Fruit fly (Drosophila melanogaster): ENCODE results near the gene mip130.

Gene mip130

dm6 chrX:1940020-1940419, 32.0 kb downstream of the mip130 start, which contains the start of the genes CG3857 and CG3587 (continued):
- peak; percentile 76 for TF ChIP-seq CG8089 (GFP tag; optimal IDR thresholded peaks at IDR 0.05)
- peak; percentile 75 for TF ChIP-seq lmd (GFP tag; IDR thresholded peaks at IDR 0.05)
- TF ChIP-seq vvl (GFP tag; IDR thresholded peaks at IDR 0.05) = peak; percentile 37; the same call in 1 of the 2 replicates
- TF ChIP-seq pzg (GFP tag; optimal IDR thresholded peaks at IDR 0.05) = peak; percentile 53
- TF ChIP-seq CG4730 (GFP tag; IDR thresholded peaks at IDR 0.05) = peak; percentile 64
- TF ChIP-seq CG15073 (GFP tag; optimal IDR thresholded peaks at IDR 0.05) = no peak
- TF ChIP-seq CG5953 (GFP tag; IDR thresholded peaks at IDR 0.05) = 0 out of 2 replicates have a peak, but pooled peaks have one; percentile 25
- peak in 1 of 2 experiments; percentile 13 for TF ChIP-seq insv (GFP tag; optimal IDR thresholded peaks at IDR 0.05)
- peak; percentile 71 for TF ChIP-seq NfI (GFP tag; optimal IDR thresholded peaks at IDR 0.05)
- peak; percentile 73 for TF ChIP-seq tgo (GFP tag; IDR thresholded peaks at IDR 0.05)
- TF ChIP-seq CG12155 (GFP tag; optimal IDR thresholded peaks at IDR 0.05) = peak; percentile 68
- TF ChIP-seq CG17829 (tag; optimal IDR thresholded peaks at IDR 0.05) = peak; percentile 74
- peak; percentile 28 for TF ChIP-seq CG15011 (GFP tag; optimal IDR thresholded peaks at IDR 0.05)
- no peak for TF ChIP-seq ftz-f1 (GFP tag; optimal IDR thresholded peaks at IDR 0.05)
- no peak for TF ChIP-seq Lim3 (GFP tag; IDR thresholded peaks at IDR 0.05)
- TF ChIP-seq Drgx (GFP tag; IDR thresholded peaks at IDR 0.05) = peak; percentile 57
- TF ChIP-seq otp (GFP tag; IDR thresholded peaks at IDR 0.05) = no peak
- peak; percentile 43; the same call in 1 of the 2 replicates for TF ChIP-seq ranshi (GFP tag; IDR thresholded peaks at IDR 0.05)
- TF ChIP-seq Antp (GFP tag; optimal IDR thresholded peaks at IDR 0.05) = peak; percentile 75
- no peak for TF ChIP-seq fru (optimal IDR thresholded peaks at IDR 0.05)
- TF ChIP-seq CG11093 (GFP tag; IDR thresholded peaks at IDR 0.05) = peak; percentile 62; the same call in 1 of the 3 replicates
- TF ChIP-seq CG17568 (GFP tag; optimal IDR thresholded peaks at IDR 0.05) = peak; percentile 46
- no peak for TF ChIP-seq CG11247 (GFP tag; IDR thresholded peaks at IDR 0.05)
- TF ChIP-seq ash1 (GFP tag; optimal IDR thresholded peaks at IDR 0.05) = no peak
- peak; percentile 70 for TF ChIP-seq lab (GFP tag; optimal IDR thresholded peaks at IDR 0.05)
- peak; percentile 84 for TF ChIP-seq CoRest (tag; optimal IDR thresholded peaks at IDR 0.05)
- TF ChIP-seq fd3F (GFP tag; optimal IDR thresholded peaks at IDR 0.05) = peak; percentile 50
- TF ChIP-seq CG3065 (GFP tag; optimal IDR thresholded peaks at IDR 0.05) = no peak
- TF ChIP-seq stwl (tag; optimal IDR thresholded peaks at IDR 0.05) = peak; percentile 93
- TF ChIP-seq eve (GFP tag; optimal IDR thresholded peaks at IDR 0.05) = no peak
- peak; percentile 23 for TF ChIP-seq CG4328 (GFP tag; optimal IDR thresholded peaks at IDR 0.05)
- no peak for TF ChIP-seq dimm (GFP tag; IDR thresholded peaks at IDR 0.05)
- no peak for TF ChIP-seq Hand (GFP tag; optimal IDR thresholded peaks at IDR 0.05)
- TF ChIP-seq HmgZ (tag; optimal IDR thresholded peaks at IDR 0.05) = peak; percentile 78
- TF ChIP-seq nmo (GFP tag; optimal IDR thresholded peaks at IDR 0.05) = peak; percentile 83
- TF ChIP-seq NK7.1 (GFP tag; optimal IDR thresholded peaks at IDR 0.05) = peak; percentile 43
- no peak for TF ChIP-seq bowl (GFP tag; IDR thresholded peaks at IDR 0.05)
- peak; percentile 83 for TF ChIP-seq CG13775 (GFP tag; optimal IDR thresholded peaks at IDR 0.05)
- peak; percentile 81 for TF ChIP-seq Hmr (GFP tag; optimal IDR thresholded peaks at IDR 0.05)
- TF ChIP-seq lola (GFP tag; optimal IDR thresholded peaks at IDR 0.05) = peak in 1 of 3 experiments; percentile 67
- TF ChIP-seq kay (GFP tag; optimal IDR thresholded peaks at IDR 0.05) = peak; percentile 16
- TF ChIP-seq rib (GFP tag; IDR thresholded peaks at IDR 0.05) = no peak
- no peak for TF ChIP-seq CG4360 (GFP tag; IDR thresholded peaks at IDR 0.05)
- TF ChIP-seq grn (GFP tag; optimal IDR thresholded peaks at IDR 0.05) = no peak
- peak; percentile 79 for TF ChIP-seq CG17361 (GFP tag; IDR thresholded peaks at IDR 0.05)
- no peak for TF ChIP-seq MTF-1 (GFP tag; optimal IDR thresholded peaks at IDR 0.05; ENCODE audit: borderline replicate concordance)
- 0 out of 3 replicates have a peak, but pooled peaks have one; percentile 9 for TF ChIP-seq z (GFP tag; IDR thresholded peaks at IDR 0.05)
- peak; percentile 23 for TF ChIP-seq Dp (GFP tag; optimal IDR thresholded peaks at IDR 0.05)
- TF ChIP-seq CG12299 (tag; optimal IDR thresholded peaks at IDR 0.05) = peak; percentile 32
- peak; percentile 48; the same call in 2 of the 3 replicates for TF ChIP-seq knrl (GFP tag; IDR thresholded peaks at IDR 0.05; ENCODE audit: partially characterized antibody)
- TF ChIP-seq Fer2 (tag; optimal IDR thresholded peaks at IDR 0.05) = peak; percentile 10
